Fruit fly (Drosophila melanogaster): Measurements from ENCODE around the gene NimC3.

dm6 chr2L:14038718-14039117, 18.7 kb upstream of the NimC3 start:
- TF ChIP-seq psq (optimal IDR thresholded peaks at IDR 0.05) (no peak), insv (optimal IDR thresholded peaks at IDR 0.05) (no peak), Myc (optimal IDR thresholded peaks at IDR 0.05) (no peak), Sin3A (optimal IDR thresholded peaks at IDR 0.05) (no peak), ttk (optimal IDR thresholded peaks at IDR 0.05) (no peak), h (optimal IDR thresholded peaks at IDR 0.05) (no peak)
